Fruit fly (Drosophila melanogaster): ENCODE results near the gene CG7950.
A peak's percentile ranks its signal among the peaks of the same experiment; 100 is the strongest.

CG7950 gene

DNA sequence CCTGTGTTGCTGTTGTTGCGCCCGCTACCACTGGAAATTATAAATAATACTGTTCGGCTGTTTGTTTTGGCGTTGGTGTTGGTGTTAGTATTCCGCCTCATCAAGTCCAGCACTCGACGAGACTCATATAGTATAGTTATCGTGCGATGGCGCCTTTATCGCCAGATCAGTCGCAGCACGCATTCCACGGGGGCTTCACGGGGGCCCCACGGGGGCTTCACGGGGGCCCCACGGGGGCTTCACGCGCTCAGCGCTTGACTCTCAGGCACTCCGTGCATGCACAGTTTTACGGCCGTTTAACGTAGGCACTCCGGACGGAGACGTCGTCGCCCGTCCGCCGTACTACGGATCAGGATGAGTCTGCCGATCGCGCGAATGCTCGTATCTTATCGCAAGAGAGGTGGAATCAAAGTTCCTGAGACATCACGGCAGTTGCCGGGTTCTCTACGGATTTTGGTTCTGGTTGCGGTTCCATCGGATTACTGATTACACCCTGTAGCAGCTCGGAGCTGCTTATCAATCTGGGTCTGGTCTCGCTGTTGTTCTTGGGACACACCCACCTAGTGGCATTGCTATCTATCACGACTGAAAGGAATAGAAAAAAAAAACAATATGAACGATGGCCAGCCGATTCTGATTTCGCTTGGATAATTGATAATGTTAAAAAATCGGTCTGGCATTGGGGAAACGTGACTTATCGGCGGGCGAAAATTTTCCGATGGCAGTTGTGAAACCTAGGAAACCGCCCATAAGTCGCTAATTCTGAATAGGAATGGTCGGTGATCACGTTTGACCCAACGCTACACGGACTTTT, 46.4 kb downstream of the CG7950 start (continued):
- TF ChIP-seq bbx (GFP tag; IDR thresholded peaks at IDR 0.05; ENCODE audit: partially characterized antibody) (no peak), CG18764 (GFP tag; optimal IDR thresholded peaks at IDR 0.05) (no peak), Mad (GFP tag; optimal IDR thresholded peaks at IDR 0.05) (no peak), lov (optimal IDR thresholded peaks at IDR 0.05) (no peak), lov (GFP tag; IDR thresholded peaks at IDR 0.05) (no peak), CG10462 (GFP tag; optimal IDR thresholded peaks at IDR 0.05) (no peak), Scr (GFP tag; IDR thresholded peaks at IDR 0.05; ENCODE audit: partially characterized antibody) (no peak), aop (GFP tag; IDR thresholded peaks at IDR 0.05) (no peak), Neu2 (GFP tag; optimal IDR thresholded peaks at IDR 0.05; ENCODE audit: borderline replicate concordance) (no peak), CG8924 (tag; optimal IDR thresholded peaks at IDR 0.05) (no peak), Six4 (GFP tag; optimal IDR thresholded peaks at IDR 0.05) (no peak), CG34376 (GFP tag; optimal IDR thresholded peaks at IDR 0.05) (peak; percentile 97), CG4360 (GFP tag; IDR thresholded peaks at IDR 0.05) (no peak), lola (GFP tag; optimal IDR thresholded peaks at IDR 0.05) (no peak), CG11723 (GFP tag; optimal IDR thresholded peaks at IDR 0.05) (no peak), CoRest (tag; optimal IDR thresholded peaks at IDR 0.05) (no peak), Deaf1 (tag; optimal IDR thresholded peaks at IDR 0.05) (peak; percentile 74), CG11456 (GFP tag; IDR thresholded peaks at IDR 0.05) (no peak), CG14965 (GFP tag; optimal IDR thresholded peaks at IDR 0.05; ENCODE audit: borderline replicate concordance) (no peak), BtbVII (GFP tag; optimal IDR thresholded peaks at IDR 0.05) (peak; percentile 34), tna (GFP tag; IDR thresholded peaks at IDR 0.05; ENCODE audit: partially characterized antibody) (no peak), CTCF (GFP tag; optimal IDR thresholded peaks at IDR 0.05) (no peak), Taf1 (GFP tag; IDR thresholded peaks at IDR 0.05) (no peak), CG43689 (GFP tag; IDR thresholded peaks at IDR 0.05) (no peak), Dip2 (GFP tag; IDR thresholded peaks at IDR 0.05) (no peak), ttk (GFP tag; IDR thresholded peaks at IDR 0.05) (no peak), CG12391 (tag; optimal IDR thresholded peaks at IDR 0.05) (no peak), pita (GFP tag; optimal IDR thresholded peaks at IDR 0.05) (no peak), Opbp (GFP tag; IDR thresholded peaks at IDR 0.05; ENCODE audit: partially characterized antibody) (no peak), CG3407 (GFP tag; optimal IDR thresholded peaks at IDR 0.05) (no peak), CG32532 (GFP tag; IDR thresholded peaks at IDR 0.05) (peak; percentile 29; the same call in 1 of the 2 replicates), HLH54F (GFP tag; optimal IDR thresholded peaks at IDR 0.05) (no peak), lmd (GFP tag; IDR thresholded peaks at IDR 0.05) (no peak), Hey (tag; optimal IDR thresholded peaks at IDR 0.05) (peak; percentile 66), Pdp1 (GFP tag; optimal IDR thresholded peaks at IDR 0.05) (no peak), CG30431 (GFP tag; optimal IDR thresholded peaks at IDR 0.05) (no peak), Ptx1 (GFP tag; IDR thresholded peaks at IDR 0.05) (0 out of 2 replicates have a peak, but pooled peaks have one; percentile 20), Rfx (GFP tag; IDR thresholded peaks at IDR 0.05) (peak; percentile 10; the same call in 1 of the 2 replicates), bsh (GFP tag; optimal IDR thresholded peaks at IDR 0.05) (no peak), CG13287 (GFP tag; IDR thresholded peaks at IDR 0.05; ENCODE audit: partially characterized antibody) (0 out of 2 replicates have a peak, but pooled peaks have one; percentile 11), Sry-δ (GFP tag; optimal IDR thresholded peaks at IDR 0.05) (no peak), wor (GFP tag; IDR thresholded peaks at IDR 0.05) (no peak), hbn (GFP tag; IDR thresholded peaks at IDR 0.05; ENCODE audit: partially characterized antibody) (no peak), CG9932 (GFP tag; IDR thresholded peaks at IDR 0.05) (no peak), yki (optimal IDR thresholded peaks at IDR 0.05) (no peak), vfl (GFP tag; optimal IDR thresholded peaks at IDR 0.05) (no peak), H2.0 (GFP tag; IDR thresholded peaks at IDR 0.05) (0 out of 2 replicates have a peak, but pooled peaks have one; percentile 19), Nf-YC (tag; optimal IDR thresholded peaks at IDR 0.05) (peak; percentile 22), CG11695 (GFP tag; IDR thresholded peaks at IDR 0.05) (no peak), zf30C (GFP tag; optimal IDR thresholded peaks at IDR 0.05) (no peak)
